Fruit fly (Drosophila melanogaster): ENCODE data around the gene CG8993.
A peak's percentile ranks its signal among the peaks of the same experiment; 100 is the strongest.

DNA sequence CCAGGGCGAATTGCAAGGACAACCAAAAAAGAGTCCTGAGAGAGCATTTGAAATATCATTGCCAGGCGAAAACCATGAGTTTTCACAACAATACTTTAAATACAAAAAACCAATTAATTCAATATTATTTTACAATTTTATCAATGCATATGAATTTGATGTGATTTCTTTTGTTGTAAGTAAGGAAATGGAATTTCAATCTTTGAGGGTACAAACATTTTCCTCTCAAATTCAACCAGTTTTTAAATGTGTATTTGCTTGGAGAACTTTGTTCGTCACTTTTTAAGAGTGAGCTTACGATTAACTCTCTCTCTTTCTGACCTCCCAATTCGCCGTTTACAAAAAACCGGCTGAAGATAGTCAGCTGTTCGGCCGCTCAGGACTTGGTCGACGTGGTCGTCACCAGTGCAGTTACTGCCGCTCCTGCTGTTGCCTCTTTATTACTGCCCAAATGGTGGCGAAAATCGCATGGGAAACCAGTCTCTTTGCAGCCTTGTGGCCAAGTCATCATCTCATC, 39.6 kb downstream of the CG8993 start:
- TF ChIP-seq CG15336 (GFP tag; IDR thresholded peaks at IDR 0.05) (peak; percentile 76), CG31627 (GFP tag; optimal IDR thresholded peaks at IDR 0.05) (peak; percentile 46)

Measured in whole organism, prepupa.